Worm (Caenorhabditis elegans): Measurements from ENCODE around the gene ZK616.2.
"Not testable (repeated sequence)": the region's sequence is repeated elsewhere in the genome, so short reads cannot be mapped to it uniquely, and the experiment has no call there.

ZK616.2 gene

DNA sequence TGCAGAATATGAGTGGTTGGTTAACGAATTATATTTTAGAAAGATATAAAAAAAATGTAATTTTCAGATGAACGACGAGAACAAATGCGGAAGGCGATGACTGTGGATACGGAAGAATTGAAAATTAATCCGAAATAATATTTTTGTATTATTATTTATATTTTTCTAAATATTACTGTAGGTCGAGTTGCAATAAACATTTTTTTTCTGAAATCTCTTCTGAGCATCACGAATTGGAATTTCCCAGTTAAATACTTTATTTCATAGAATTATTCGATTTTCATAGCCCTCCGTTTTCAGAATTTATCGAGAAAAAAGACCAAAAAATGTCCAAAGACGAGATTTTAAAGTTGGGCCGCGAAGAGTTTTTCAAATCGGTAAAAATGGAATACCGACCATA lies at the start of gene ZK616.2:
ZK616.2 (plus strand) TSS at position 301 of the 400 bp plus-strand sequence.
- TF ChIP-seq W03F9.2 (tag; optimal IDR thresholded peaks at IDR 0.05) (no peak), him-1 (tag; optimal IDR thresholded peaks at IDR 0.05) (no peak), dao-5 (tag; optimal IDR thresholded peaks at IDR 0.05) (no peak)

DNA sequence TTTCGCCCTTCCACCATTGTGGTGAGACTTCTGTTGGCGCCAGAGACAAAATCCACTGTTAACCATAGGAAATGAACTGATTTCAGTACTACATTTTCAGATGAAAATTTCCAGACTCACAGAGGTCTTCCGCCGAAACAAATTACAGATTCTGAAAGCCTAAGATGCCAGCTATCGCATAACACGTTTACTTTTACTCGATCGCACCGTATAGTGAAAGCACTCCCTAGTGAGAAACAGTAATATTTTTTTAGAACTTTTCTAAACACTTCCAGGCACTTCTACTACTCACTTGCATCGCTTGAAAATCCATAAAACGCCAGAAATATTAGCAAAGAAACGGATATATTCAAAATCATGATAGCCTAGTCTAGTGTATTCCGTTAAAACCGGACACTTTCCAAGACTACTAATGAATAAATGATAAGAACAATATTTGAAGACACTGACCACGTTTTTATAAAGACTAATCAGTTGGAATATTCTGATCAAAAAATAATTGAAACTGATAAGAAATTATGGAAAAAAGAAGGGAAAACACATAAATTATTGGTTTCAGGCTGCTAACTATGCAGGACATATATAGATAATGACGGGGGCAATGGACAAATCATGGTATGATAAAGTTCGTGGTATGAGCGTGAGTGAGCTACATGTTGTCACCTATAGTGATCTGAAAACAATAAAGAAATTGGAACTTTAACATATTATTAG lies 47.0 kb upstream of the ZK616.2 start, which contains the start of gene gba-4:
gba-4 (minus strand) TSS at position 418 of the 714 bp plus-strand sequence.
- not testable (repeated sequence) for TF ChIP-seq W03F9.2, him-1, dao-5 (tag; optimal IDR thresholded peaks at IDR 0.05)

- TF ChIP-seq him-1 (tag; optimal IDR thresholded peaks at IDR 0.05) = no peak
- no peak for TF ChIP-seq dao-5 (tag; optimal IDR thresholded peaks at IDR 0.05)
- TF ChIP-seq W03F9.2 (tag; optimal IDR thresholded peaks at IDR 0.05) = no peak
These were observed 44.3 kb upstream of the ZK616.2 start, which contains the start of gene Y4C6B.7 for ce11 chrIV:5353364-5353763. Gene Y4C6B.7 (minus strand): TSS chrIV:5353464.

DNA sequence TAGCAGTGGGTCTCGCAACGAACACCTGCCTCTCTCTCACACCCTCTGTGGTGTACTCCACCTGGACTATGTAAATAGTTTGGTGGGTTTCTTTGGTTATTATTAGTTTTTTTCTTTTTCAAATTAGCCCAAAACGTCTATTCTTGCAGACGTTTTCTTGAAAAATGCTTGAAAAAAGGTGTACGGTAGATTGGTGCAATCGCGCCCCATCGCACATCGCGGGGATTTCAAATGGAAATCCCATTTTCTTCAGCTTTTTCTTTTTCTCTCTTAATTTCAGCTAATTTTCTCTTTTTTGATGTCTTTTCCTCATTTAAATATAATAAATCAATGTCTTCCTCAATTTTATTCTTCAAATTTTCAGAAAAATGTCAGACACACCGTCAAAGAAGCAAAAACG lies 43.5 kb upstream of the ZK616.2 start, which contains the start of gene Y4C6B.1:
Y4C6B.1 (plus strand) TSS at position 365 of the 400 bp plus-strand sequence.
- no peak for TF ChIP-seq dao-5 (tag; optimal IDR thresholded peaks at IDR 0.05)
- TF ChIP-seq him-1 (tag; optimal IDR thresholded peaks at IDR 0.05) = no peak
- TF ChIP-seq W03F9.2 (tag; optimal IDR thresholded peaks at IDR 0.05) = no peak

DNA sequence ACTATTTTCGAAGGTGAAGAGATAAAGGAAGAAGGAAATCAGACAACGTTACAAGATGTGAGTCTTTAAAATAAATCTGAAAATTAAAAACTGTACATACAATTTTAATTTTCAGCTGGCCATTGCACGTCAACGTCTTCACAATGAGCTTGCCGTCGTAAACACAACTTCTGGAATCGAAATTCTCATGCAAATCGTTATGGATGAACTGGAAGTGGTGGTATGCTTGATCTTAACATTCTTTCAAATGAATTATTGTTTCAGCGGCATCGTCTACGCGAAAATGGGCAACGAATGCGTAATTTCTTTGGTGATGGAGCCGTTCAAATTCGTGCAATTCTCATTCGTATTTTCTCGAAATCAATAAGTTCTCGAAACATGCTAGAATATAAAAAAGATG lies 43.1 kb upstream of the ZK616.2 start:
- TF ChIP-seq him-1 (tag; optimal IDR thresholded peaks at IDR 0.05) (no peak), dao-5 (tag; optimal IDR thresholded peaks at IDR 0.05) (no peak), W03F9.2 (tag; optimal IDR thresholded peaks at IDR 0.05) (no peak)

ce11 chrIV:5360533-5360932 lies 37.1 kb upstream of the ZK616.2 start, which contains the start of gene F41H10.5:
Gene F41H10.5 (plus strand): TSS chrIV:5360907.
- TF ChIP-seq dao-5 (tag; optimal IDR thresholded peaks at IDR 0.05) = no peak
- TF ChIP-seq W03F9.2 (tag; optimal IDR thresholded peaks at IDR 0.05) = no peak
- TF ChIP-seq him-1 (tag; optimal IDR thresholded peaks at IDR 0.05) = no peak

DNA sequence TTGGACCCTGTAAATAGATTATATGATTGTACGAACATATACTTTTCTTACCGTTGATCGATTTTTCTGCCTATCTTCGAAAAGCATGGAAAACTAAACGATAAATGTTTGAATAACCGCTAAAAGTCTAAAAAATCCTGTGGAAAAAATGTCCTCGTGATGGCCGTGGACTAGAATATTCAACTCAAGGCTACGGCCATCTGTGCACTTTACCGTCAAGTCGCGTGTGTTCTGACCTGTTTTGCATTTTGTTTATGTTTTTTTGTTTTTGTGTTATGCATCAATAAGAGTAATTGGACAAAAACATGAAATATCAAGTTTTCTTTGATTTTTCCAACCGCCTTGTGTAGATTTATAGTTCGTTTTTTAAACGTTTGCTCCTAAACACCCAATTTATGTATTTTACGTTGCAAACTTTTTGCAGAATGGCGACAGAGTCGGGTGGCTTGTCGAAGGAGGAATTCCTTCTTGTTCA lies 33.5 kb upstream of the ZK616.2 start, which contains the start of the genes hda-6 and F41H10.4:
hda-6 (minus strand) TSS at position 172 of the 475 bp plus-strand sequence.
F41H10.4 (plus strand) TSS at position 425 of the 475 bp plus-strand sequence.
- TF ChIP-seq dao-5 (tag; optimal IDR thresholded peaks at IDR 0.05) = no peak
- TF ChIP-seq W03F9.2 (tag; optimal IDR thresholded peaks at IDR 0.05) = peak; percentile 94

- no peak for TF ChIP-seq W03F9.2 (tag; optimal IDR thresholded peaks at IDR 0.05)
- no peak for TF ChIP-seq him-1 (tag; optimal IDR thresholded peaks at IDR 0.05)
- TF ChIP-seq dao-5 (tag; optimal IDR thresholded peaks at IDR 0.05) = no peak
These were observed 31.1 kb upstream of the ZK616.2 start, which contains the start of gene sand-1 for ce11 chrIV:5366567-5366966. Gene sand-1 (plus strand): TSS chrIV:5366867.

- no peak for TF ChIP-seq dao-5 (tag; optimal IDR thresholded peaks at IDR 0.05)
- no peak for TF ChIP-seq W03F9.2 (tag; optimal IDR thresholded peaks at IDR 0.05)
- TF ChIP-seq him-1 (tag; optimal IDR thresholded peaks at IDR 0.05) = no peak
These were observed 29.7 kb upstream of the ZK616.2 start for ce11 chrIV:5367899-5368298.

DNA sequence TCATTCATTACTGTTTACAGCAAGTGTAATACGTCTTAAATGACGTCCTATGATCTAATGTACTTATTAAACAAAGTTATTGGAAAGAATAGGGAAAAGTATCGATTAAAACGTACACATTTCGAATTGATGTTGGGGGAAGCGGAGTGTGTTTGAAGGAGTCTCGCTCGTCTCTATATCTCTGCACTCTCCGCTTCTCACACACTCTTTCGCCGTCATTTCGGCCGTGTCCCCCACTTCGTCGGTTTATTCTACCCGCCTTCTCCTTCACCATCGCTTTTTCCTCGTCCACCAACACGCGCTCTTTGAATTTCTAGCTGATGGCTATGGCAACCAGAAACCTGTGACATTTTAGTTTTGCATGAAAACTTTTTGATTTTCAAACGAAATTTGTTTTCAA lies 28.8 kb upstream of the ZK616.2 start:
- no peak for TF ChIP-seq dao-5 (tag; optimal IDR thresholded peaks at IDR 0.05)
- TF ChIP-seq W03F9.2 (tag; optimal IDR thresholded peaks at IDR 0.05) = peak; percentile 46

- TF ChIP-seq W03F9.2 (tag; optimal IDR thresholded peaks at IDR 0.05) (no peak), him-1 (tag; optimal IDR thresholded peaks at IDR 0.05) (no peak), dao-5 (tag; optimal IDR thresholded peaks at IDR 0.05) (no peak)
These were observed 28.2 kb upstream of the ZK616.2 start, which contains the start of gene F41H10.3 for ce11 chrIV:5369414-5369813. Gene F41H10.3 (plus strand): TSS chrIV:5369801.

DNA sequence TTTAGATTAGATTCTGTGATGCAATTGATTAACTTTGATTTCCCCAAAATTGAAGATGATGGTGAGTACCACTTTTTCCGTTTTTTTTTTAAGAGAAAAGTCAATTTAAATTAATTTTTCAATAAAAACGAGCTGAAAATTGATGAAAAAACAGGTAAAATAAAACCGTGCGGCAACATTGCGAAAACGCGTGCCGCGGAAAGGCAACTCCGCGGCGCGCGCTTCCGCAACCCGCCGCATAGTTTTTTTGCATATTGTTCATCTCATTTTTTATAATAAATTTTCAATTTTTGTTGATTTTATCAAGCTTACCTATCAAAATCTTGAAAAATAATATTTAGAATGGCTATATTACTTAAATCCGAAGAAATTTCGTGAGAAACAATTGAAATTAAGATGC lies 26.7 kb upstream of the ZK616.2 start:
- TF ChIP-seq dao-5 (tag; optimal IDR thresholded peaks at IDR 0.05) = no peak
- TF ChIP-seq him-1 (tag; optimal IDR thresholded peaks at IDR 0.05) = no peak
- TF ChIP-seq W03F9.2 (tag; optimal IDR thresholded peaks at IDR 0.05) = no peak

DNA sequence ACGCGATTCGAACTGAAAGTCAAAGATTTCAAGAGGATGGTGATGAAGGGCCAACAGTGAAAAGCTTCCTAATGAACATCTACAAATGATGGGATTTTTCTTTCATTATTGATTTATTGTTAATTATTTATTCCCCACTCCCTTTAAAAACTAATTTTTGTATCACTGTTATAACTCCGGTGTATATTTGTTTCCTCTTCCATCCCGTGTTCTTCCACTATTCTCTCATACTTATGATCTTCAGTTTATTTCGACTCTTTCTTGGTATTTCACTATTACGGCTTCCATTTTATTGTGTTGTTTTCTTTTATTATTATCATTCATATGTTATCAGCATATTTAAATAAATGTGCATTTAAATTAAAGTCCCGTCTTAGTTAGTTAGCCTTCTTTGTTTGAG lies 23.3 kb upstream of the ZK616.2 start:
- TF ChIP-seq him-1 (tag; optimal IDR thresholded peaks at IDR 0.05) (no peak), dao-5 (tag; optimal IDR thresholded peaks at IDR 0.05) (no peak), W03F9.2 (tag; optimal IDR thresholded peaks at IDR 0.05) (no peak)

DNA sequence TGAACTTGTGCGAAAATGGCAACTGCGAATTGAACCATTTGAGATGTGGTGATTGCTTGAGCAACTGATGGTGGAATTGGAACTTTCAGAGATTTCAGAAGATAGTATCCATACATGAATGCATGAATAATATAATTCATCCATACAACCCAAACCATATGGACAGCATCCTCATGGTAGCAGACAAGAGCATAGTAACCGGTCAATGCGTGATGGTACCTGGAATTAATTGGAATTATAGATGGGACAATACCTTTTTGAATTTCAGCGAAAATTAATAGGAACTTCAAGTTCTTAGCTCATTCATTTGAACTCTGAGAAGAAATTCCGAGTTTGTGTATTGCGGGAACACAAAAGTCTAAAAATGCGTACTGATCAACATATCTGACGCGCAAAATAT lies 22.7 kb upstream of the ZK616.2 start:
- TF ChIP-seq dao-5 (tag; optimal IDR thresholded peaks at IDR 0.05) (no peak), W03F9.2 (tag; optimal IDR thresholded peaks at IDR 0.05) (no peak), him-1 (tag; optimal IDR thresholded peaks at IDR 0.05) (no peak)

All from whole organism, L4/young adult.